Worm (Caenorhabditis elegans) whole organism, L4/young adult: ENCODE measurements around the gene C29E4.9.

Source experiments
- W03F9.2 ChIP-seq: fragments of 150-350 bp; optimal IDR thresholded peaks from 2 replicates; lab custom pipeline; 2014; ENCODE audit warnings: missing biosample characterization, missing genetic modification characterization
- dao-5 ChIP-seq: sonication (generic microtip); optimal IDR thresholded peaks from 2 replicates; lab custom pipeline; 2016; ENCODE audit warnings: missing genotype, missing genetic modification characterization, moderate library complexity, missing compliant biosample characterization
- him-1 ChIP-seq: sonication (generic microtip); optimal IDR thresholded peaks from 2 replicates; lab custom pipeline; 2016; ENCODE audit warnings: missing genotype, missing genetic modification reagents, missing genetic modification characterization, missing compliant biosample characterization

ce11 chrIII:7946968-7947491 lies 9.8 kb downstream of the C29E4.9 start, which contains the start of gene gsto-1:
- no peak for TF ChIP-seq him-1 (tag; lab: Kevin White, UChicago)
- no peak for TF ChIP-seq W03F9.2 (tag; lab: Kevin White, UChicago)
- TF ChIP-seq dao-5 (tag; lab: Kevin White, UChicago) = no peak
